Worm (Caenorhabditis elegans): ENCODE results near the gene adr-2.
A peak's percentile ranks its signal among the peaks of the same experiment; 100 is the strongest.

- TF ChIP-seq elt-3 (tag; optimal IDR thresholded peaks at IDR 0.05) (peak in 1 of 3 experiments; percentile 72), tbx-2 (tag; optimal IDR thresholded peaks at IDR 0.05) (peak; percentile 37), skn-1 (tag; optimal IDR thresholded peaks at IDR 0.05) (peak; percentile 77), ztf-4 (tag; optimal IDR thresholded peaks at IDR 0.05) (peak; percentile 13), aly-2 (tag; optimal IDR thresholded peaks at IDR 0.05) (no peak), ZK546.5 (tag; optimal IDR thresholded peaks at IDR 0.05) (peak; percentile 22), ztf-11 (tag; optimal IDR thresholded peaks at IDR 0.05) (no peak), jun-1 (tag; optimal IDR thresholded peaks at IDR 0.05) (peak; percentile 35), hmg-11 (tag; optimal IDR thresholded peaks at IDR 0.05) (peak; percentile 81), nhr-12 (tag; optimal IDR thresholded peaks at IDR 0.05) (no peak), nhr-28 (tag; optimal IDR thresholded peaks at IDR 0.05) (no peak)
Measured at ce11 chrIII:7207903-7208497, 24.7 kb downstream of the adr-2 start, which contains the start of gene rpl-6.
